Fruit fly (Drosophila melanogaster) whole organism, prepupa: ENCODE measurements around the gene CG10631.

Experiments used
- Blimp-1 ChIP-seq: fragments of 200-800 bp; sonication (Bioruptor generic); optimal IDR thresholded peaks from 3 replicates; lab custom pipeline; 2017; ENCODE audit warnings: missing biosample characterization, missing genetic modification characterization, mild to moderate bottlenecking, moderate library complexity, missing genetic modification reagents
- CG10631 ChIP-seq: fragments of 200-800 bp; sonication (Bioruptor generic); optimal IDR thresholded peaks from 2 replicates; lab custom pipeline; 2016; ENCODE audit warnings: missing biosample characterization, missing genetic modification characterization
- CG15336 ChIP-seq: fragments of 200-800 bp; sonication (Bioruptor generic); IDR thresholded peaks from 2 replicates; pipeline ENCODE4 v1.3.6; 2022; ENCODE audit warnings: missing biosample characterization, missing genetic modification characterization
- CG16779 ChIP-seq: fragments of 200-800 bp; sonication (Bioruptor generic); optimal IDR thresholded peaks from 3 replicates; lab custom pipeline; 2017; ENCODE audit warnings: missing biosample characterization, mild to moderate bottlenecking, missing genetic modification characterization
- CG3032 ChIP-seq: fragments of 200-800 bp; optimal IDR thresholded peaks from 2 replicates; lab custom pipeline; 2019; ENCODE audit warnings: missing biosample characterization, mild to moderate bottlenecking, missing genetic modification characterization, moderate library complexity
- Hr4 ChIP-seq: fragments of 200-800 bp; sonication (Bioruptor generic); optimal IDR thresholded peaks from 3 replicates; lab custom pipeline; 2016; ENCODE audit warnings: missing biosample characterization, missing genetic modification characterization
- Smox ChIP-seq: fragments of 200-800 bp; sonication (Bioruptor generic); optimal IDR thresholded peaks from 3 replicates; lab custom pipeline; 2016; ENCODE audit warnings: missing biosample characterization, missing genetic modification characterization
- acj6 ChIP-seq: fragments of 200-800 bp; sonication (Bioruptor generic); optimal IDR thresholded peaks from 3 replicates; lab custom pipeline; 2016; ENCODE audit warnings: missing biosample characterization, missing genetic modification characterization
- cyc ChIP-seq: fragments of 200-800 bp; sonication (Bioruptor generic); optimal IDR thresholded peaks from 3 replicates; lab custom pipeline; 2016; ENCODE audit warnings: missing biosample characterization, missing genetic modification characterization
- dac ChIP-seq: fragments of 200-800 bp; sonication (Bioruptor generic); optimal IDR thresholded peaks from 2 replicates; lab custom pipeline; 2017; ENCODE audit warnings: missing biosample characterization, mild to moderate bottlenecking, missing genetic modification characterization
- eg ChIP-seq: fragments of 200-800 bp; sonication (Bioruptor generic); IDR thresholded peaks from 3 replicates; pipeline ENCODE4 v1.3.6; 2022; ENCODE audit warnings: missing biosample characterization, missing genetic modification characterization
- pdm3 ChIP-seq: fragments of 200-800 bp; sonication (Bioruptor generic); optimal IDR thresholded peaks from 3 replicates; lab custom pipeline; 2016; ENCODE audit warnings: missing biosample characterization, missing genetic modification characterization

DNA sequence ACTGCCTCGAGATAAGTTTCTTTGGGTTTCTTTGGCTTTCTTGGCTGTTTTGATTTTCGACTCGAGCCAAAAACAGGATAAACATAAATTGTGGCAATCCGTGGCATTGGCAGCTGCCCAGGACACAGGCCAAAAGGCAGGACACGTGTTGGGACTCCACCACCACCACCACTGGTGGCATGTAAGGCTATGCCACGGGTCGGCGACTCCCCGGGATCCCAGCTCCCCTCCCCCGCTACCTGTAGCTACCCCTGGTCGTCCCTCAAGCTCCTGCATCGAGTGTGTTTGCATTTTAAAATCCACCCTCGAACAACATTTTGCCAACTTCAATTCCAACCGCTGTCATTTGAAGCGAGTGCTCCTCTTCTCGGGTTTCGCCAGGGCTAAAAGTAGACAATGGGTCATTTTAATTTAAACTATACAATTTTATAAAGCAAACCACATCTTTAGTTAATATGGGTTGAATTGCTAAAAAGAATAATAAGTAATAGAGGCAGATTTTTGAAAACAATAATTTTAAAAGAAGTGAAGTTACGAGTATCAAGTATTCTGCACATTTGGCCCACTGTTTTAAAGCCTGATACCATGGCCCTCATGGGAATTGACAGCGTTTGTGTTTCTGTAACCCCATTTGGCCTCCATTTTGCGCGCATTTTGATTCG lies 45.4 kb upstream of the CG10631 start:
- TF ChIP-seq acj6 (GFP tag; lab: Kevin White, UChicago) (peak; percentile 20), CG16779 (tag; lab: Kevin White, UChicago) (no peak), pdm3 (peak; percentile 3), Smox (GFP tag; lab: Kevin White, UChicago) (peak; percentile 47), Hr4 (no peak), CG3032 (tag; lab: Kevin White, UChicago) (no peak), cyc (GFP tag; lab: Kevin White, UChicago) (no peak), dac (GFP tag; lab: Kevin White, UChicago) (no peak), CG10631 (GFP tag; lab: Kevin White, UChicago) (no peak), CG15336 (0 out of 2 replicates have a peak, but pooled peaks have one; percentile 13), Blimp-1 (GFP tag; lab: Kevin White, UChicago) (no peak), eg (GFP tag; lab: Robert Waterston, UW) (no peak)
